Fruit fly (Drosophila melanogaster) S2 (cell line): Measurements from ENCODE around the gene Psn.

Experiments
- CG8478 ChIP-seq: fragments of >200 bp; optimal IDR thresholded peaks from 2 replicates; lab custom pipeline; 2018
- CTCF ChIP-seq, 2 experiments: fragments of >200 bp; optimal IDR thresholded peaks; 2 replicates each; lab custom pipeline; 2018

DNA sequence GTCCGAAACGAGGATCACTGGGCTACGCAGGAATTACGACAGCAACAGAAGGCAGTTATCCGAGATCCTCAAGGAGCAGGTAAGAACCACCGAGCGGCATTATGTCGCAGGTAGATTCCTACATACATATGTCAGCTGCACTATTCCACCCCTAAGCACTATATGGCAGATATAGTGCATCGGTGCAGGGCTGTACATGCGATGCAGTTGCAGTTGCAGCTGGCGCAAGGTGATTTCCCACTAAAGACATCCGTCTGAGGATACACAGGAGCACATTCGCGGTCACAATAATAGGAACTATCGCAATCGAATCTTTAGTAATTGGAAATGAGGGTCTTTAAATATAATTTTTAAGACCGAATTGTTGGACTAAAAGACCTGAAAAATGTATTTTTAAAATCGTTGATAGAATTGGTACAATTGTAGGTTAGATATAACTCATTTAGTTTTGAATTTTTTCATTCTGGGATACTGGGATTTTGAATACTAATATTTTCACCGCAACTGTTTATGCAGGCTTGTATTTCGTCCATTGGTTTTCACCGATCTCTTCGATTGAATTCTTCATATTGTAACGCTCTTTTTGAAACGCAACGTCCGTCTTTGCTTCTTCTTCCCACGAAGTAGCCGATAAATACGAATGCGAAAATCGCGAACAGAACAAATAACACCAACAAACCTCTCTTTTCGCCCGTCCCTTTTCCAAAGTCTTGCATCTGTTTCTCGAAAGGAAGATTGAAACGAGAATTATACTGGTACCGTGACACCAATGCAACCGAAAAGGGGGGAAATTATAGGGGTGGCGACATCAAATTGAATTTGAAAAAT is 29.4 kb upstream of the Psn start:
- no peak for TF ChIP-seq CG8478
- no peak for TF ChIP-seq CTCF (optimal IDR thresholded peaks at IDR 0.05; lab: Kevin White, UChicago)
